Fruit fly (Drosophila melanogaster) whole organism, adult: ENCODE data around the gene Mco1.

Experiments used
- CG11617 ChIP-seq: fragments of 200-800 bp; sonication (Bioruptor generic); optimal IDR thresholded peaks from 2 replicates; lab custom pipeline; 2017; ENCODE audit warnings: mild to moderate bottlenecking, missing biosample characterization, missing genetic modification reagents, missing genetic modification characterization
- CG12768 ChIP-seq: fragments of 200-800 bp; sonication (Bioruptor generic); optimal IDR thresholded peaks from 2 replicates; lab custom pipeline; 2017; ENCODE audit warnings: missing biosample characterization, missing genetic modification characterization, mild to moderate bottlenecking, moderate library complexity, missing genetic modification reagents
- CG14711 ChIP-seq: fragments of 200-800 bp; sonication (Bioruptor generic); optimal IDR thresholded peaks from 2 replicates; lab custom pipeline; 2018; ENCODE audit warnings: missing biosample characterization, mild to moderate bottlenecking, missing genetic modification characterization, moderate library complexity
- CG1620 ChIP-seq: fragments of 200-800 bp; sonication (Bioruptor generic); optimal IDR thresholded peaks from 2 replicates; lab custom pipeline; 2016; ENCODE audit warnings: missing biosample characterization, missing genetic modification characterization
- CG33017 ChIP-seq: fragments of 200-800 bp; sonication (Bioruptor generic); optimal IDR thresholded peaks from 2 replicates; lab custom pipeline; 2018; ENCODE audit warnings: missing biosample characterization, mild to moderate bottlenecking, missing genetic modification characterization, moderate library complexity
- CG5204 ChIP-seq: fragments of 200-800 bp; sonication (Bioruptor generic); optimal IDR thresholded peaks from 2 replicates; lab custom pipeline; 2016; ENCODE audit warnings: missing biosample characterization, missing genetic modification characterization
- CG7045 ChIP-seq: fragments of 200-800 bp; sonication (Bioruptor generic); optimal IDR thresholded peaks from 2 replicates; lab custom pipeline; 2017; ENCODE audit warnings: missing biosample characterization, mild to moderate bottlenecking, missing genetic modification characterization
- CG7101 ChIP-seq: fragments of 200-800 bp; sonication (Bioruptor generic); optimal IDR thresholded peaks from 2 replicates; lab custom pipeline; 2018; ENCODE audit warnings: missing biosample characterization, mild to moderate bottlenecking, missing genetic modification characterization, moderate library complexity
- Clk ChIP-seq: fragments of 200-800 bp; sonication (Bioruptor generic); optimal IDR thresholded peaks from 2 replicates; lab custom pipeline; 2017; ENCODE audit warnings: missing biosample characterization, missing genetic modification characterization
- Crg-1 ChIP-seq: fragments of 200-800 bp; sonication (Bioruptor generic); optimal IDR thresholded peaks from 2 replicates; lab custom pipeline; 2016; ENCODE audit warnings: missing biosample characterization, missing genetic modification characterization
- Hr96 ChIP-seq: fragments of 200-800 bp; sonication (Bioruptor generic); optimal IDR thresholded peaks from 2 replicates; lab custom pipeline; 2016; ENCODE audit warnings: missing biosample characterization, missing genetic modification characterization
- Mnt ChIP-seq: fragments of 200-800 bp; sonication (Bioruptor generic); optimal IDR thresholded peaks from 2 replicates; lab custom pipeline; 2016; ENCODE audit warnings: missing biosample characterization, mild to moderate bottlenecking, missing genetic modification characterization
- bab1 ChIP-seq: fragments of 200-800 bp; sonication (Bioruptor generic); optimal IDR thresholded peaks from 3 replicates; lab custom pipeline; 2019; ENCODE audit warnings: missing biosample characterization, mild to moderate bottlenecking, missing genetic modification characterization, moderate library complexity
- cic ChIP-seq: fragments of 200-800 bp; sonication (Bioruptor generic); optimal IDR thresholded peaks from 2 replicates; lab custom pipeline; 2017; ENCODE audit warnings: missing biosample characterization, mild to moderate bottlenecking, missing genetic modification characterization, moderate library complexity
- cnc ChIP-seq, 2 experiments: fragments of >200 bp; optimal IDR thresholded peaks; 2 replicates each; lab custom pipeline; 2017
- kay ChIP-seq: fragments of 200-800 bp; sonication (Bioruptor generic); peaks from one replicate; lab custom pipeline; 2016; ENCODE audit warnings: missing biosample characterization, missing genetic modification characterization, borderline replicate concordance
- ovo ChIP-seq: fragments of 200-800 bp; sonication (Bioruptor generic); optimal IDR thresholded peaks from 2 replicates; lab custom pipeline; 2016; ENCODE audit warnings: missing biosample characterization, missing genetic modification characterization
- pad ChIP-seq: fragments of 200-800 bp; sonication (Bioruptor generic); optimal IDR thresholded peaks from 3 replicates; lab custom pipeline; 2017; ENCODE audit warnings: missing biosample characterization, missing genetic modification characterization, mild to moderate bottlenecking, moderate library complexity, missing genetic modification reagents
- tj ChIP-seq: fragments of 200-800 bp; sonication (Bioruptor generic); optimal IDR thresholded peaks from 3 replicates; lab custom pipeline; 2017; ENCODE audit warnings: missing biosample characterization, mild to moderate bottlenecking, missing genetic modification characterization, moderate library complexity
- toe ChIP-seq: fragments of 200-800 bp; sonication (Bioruptor generic); optimal IDR thresholded peaks from 2 replicates; lab custom pipeline; 2016; ENCODE audit warnings: missing biosample characterization, missing genetic modification characterization

Gene Mco1

DNA sequence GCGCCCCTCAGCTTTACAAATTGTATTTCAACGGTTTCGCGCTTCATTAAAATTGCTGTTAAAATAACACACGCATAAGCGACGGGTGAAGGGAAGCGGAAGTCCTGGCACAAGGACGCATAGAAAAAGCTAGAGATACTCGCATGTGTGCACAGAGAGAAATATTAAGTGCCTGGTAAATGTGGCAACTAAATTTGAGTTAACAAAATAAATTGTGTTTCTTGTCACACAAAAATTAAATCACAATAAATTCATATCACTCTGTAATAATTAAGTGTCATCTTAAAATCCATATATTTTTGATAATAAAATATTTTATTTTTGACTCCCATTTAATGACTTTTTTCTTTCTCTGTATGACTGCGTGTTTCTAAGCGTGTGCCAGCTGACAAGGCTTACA lies 16.2 kb upstream of the Mco1 start:
- TF ChIP-seq CG11617 (GFP tag; lab: Kevin White, UChicago), result no peak
- TF ChIP-seq cic (GFP tag; lab: Kevin White, UChicago), result no peak
- no peak for TF ChIP-seq Clk (GFP tag; lab: Kevin White, UChicago)
- TF ChIP-seq kay (GFP tag; lab: Kevin White, UChicago), result no peak

DNA sequence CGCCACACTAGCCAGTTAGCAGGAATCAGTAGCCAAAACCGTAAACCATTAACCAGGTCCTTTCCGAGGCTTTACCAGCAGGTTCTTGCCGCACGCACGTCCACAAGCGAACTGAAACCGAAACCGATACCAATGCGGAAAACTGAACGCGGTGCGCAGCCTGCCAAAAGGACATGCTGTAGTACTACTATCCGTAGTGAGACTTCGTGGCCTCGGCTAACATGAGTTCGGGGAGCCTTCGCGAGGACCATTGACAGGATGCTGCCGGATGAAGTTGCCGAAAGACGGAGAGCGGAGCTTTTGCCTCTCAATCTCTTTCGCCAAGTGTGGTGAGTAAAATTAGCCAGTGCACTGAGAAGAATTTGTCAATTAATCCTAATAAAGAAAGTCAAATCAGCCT lies 1.3 kb upstream of the Mco1 start, which contains the start of gene Shawl:
TSS of gene Shawl (minus strand) at position 104 of the 400 bp plus-strand sequence.
- no peak for TF ChIP-seq cic (GFP tag; lab: Kevin White, UChicago)
- TF ChIP-seq bab1 (GFP tag; lab: Kevin White, UChicago), result no peak

DNA sequence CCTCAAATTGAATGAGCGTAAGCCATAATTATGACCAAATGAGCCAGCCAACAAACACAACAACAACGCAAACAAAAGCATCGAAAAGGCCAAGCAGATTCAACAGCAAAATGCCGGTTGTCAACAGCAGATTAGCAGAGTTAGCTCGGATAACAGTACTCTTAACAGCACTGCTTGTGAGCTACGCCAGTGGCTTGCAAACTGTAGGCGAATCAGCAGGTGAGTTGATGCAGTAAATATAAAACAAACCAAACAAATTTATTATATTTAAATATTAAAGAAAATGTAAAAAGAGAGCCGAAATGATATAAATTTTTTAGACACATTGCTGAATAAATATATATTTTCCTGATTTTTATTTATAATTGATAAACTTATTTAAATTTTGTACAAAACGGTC lies 4.3 kb downstream of the Mco1 start:
- TF ChIP-seq Mnt (GFP tag; lab: Kevin White, UChicago) (no peak), CG11617 (GFP tag; lab: Kevin White, UChicago) (no peak), CG12768 (no peak), kay (GFP tag; lab: Kevin White, UChicago) (no peak), toe (GFP tag; lab: Kevin White, UChicago) (no peak), CG5204 (GFP tag; lab: Kevin White, UChicago) (no peak), Hr96 (GFP tag; lab: Kevin White, UChicago) (no peak)

DNA sequence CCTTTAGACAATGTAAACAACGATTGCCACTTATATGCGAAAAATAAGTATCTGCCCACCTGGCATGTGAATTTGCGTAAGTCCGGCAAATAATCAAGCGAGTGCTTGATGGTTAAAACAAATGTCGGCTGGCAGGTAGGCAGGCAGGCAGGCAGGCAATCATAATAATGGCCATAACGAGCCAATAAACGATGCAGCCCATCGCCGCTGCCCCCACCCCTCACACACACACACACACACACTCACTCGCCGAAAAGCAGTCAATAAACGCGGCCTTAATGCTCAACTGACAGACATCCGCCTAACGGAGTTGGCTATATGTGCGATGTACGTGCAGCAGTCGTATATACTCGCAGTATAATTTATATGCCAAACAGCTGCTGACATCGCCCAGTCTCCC lies 4.9 kb downstream of the Mco1 start:
- TF ChIP-seq CG11617 (GFP tag; lab: Kevin White, UChicago), result no peak
- no peak for TF ChIP-seq CG33017 (tag; lab: Kevin White, UChicago)
- no peak for TF ChIP-seq cnc (optimal IDR thresholded peaks at IDR 0.05; lab: Kevin White, UChicago)
- no peak for TF ChIP-seq CG14711 (tag; lab: Kevin White, UChicago)
- TF ChIP-seq toe (GFP tag; lab: Kevin White, UChicago), result no peak
- no peak for TF ChIP-seq cic (GFP tag; lab: Kevin White, UChicago)
- no peak for TF ChIP-seq Hr96 (GFP tag; lab: Kevin White, UChicago)
- no peak for TF ChIP-seq Crg-1 (GFP tag; lab: Kevin White, UChicago)
- TF ChIP-seq CG7045, result no peak
- no peak for TF ChIP-seq bab1 (GFP tag; lab: Kevin White, UChicago)
- TF ChIP-seq kay (GFP tag; lab: Kevin White, UChicago), result no peak
- TF ChIP-seq CG7101 (tag; lab: Kevin White, UChicago), result no peak
- no peak for TF ChIP-seq pad (GFP tag; lab: Kevin White, UChicago)
- TF ChIP-seq tj (GFP tag; lab: Kevin White, UChicago), result no peak
- no peak for TF ChIP-seq ovo
- TF ChIP-seq CG1620 (GFP tag; lab: Kevin White, UChicago), result no peak
- TF ChIP-seq Mnt (GFP tag; lab: Kevin White, UChicago), result no peak
- TF ChIP-seq CG5204 (GFP tag; lab: Kevin White, UChicago), result no peak

DNA sequence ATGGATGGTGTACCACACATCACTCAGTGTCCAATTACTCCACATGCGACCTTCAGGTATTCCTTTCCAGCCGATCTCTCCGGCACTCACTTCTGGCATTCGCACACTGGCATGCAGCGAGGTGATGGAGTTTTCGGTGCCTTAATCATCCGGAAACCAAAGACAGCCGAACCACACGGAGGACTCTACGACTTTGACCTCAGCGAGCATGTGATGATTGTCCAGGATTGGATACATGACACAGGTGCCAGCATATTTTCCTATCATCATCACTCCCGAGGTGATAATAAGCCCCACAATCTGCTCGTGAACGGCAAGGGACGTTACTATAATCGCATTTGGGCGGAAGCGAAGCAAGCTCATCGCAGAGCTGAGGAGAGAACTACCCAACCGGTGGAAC lies 7.8 kb downstream of the Mco1 start:
- no peak for TF ChIP-seq Mnt (GFP tag; lab: Kevin White, UChicago)
- no peak for TF ChIP-seq CG1620 (GFP tag; lab: Kevin White, UChicago)
- TF ChIP-seq CG7101 (tag; lab: Kevin White, UChicago), result no peak
- TF ChIP-seq tj (GFP tag; lab: Kevin White, UChicago), result no peak
- TF ChIP-seq cnc (optimal IDR thresholded peaks at IDR 0.05; lab: Kevin White, UChicago), result no peak

DNA sequence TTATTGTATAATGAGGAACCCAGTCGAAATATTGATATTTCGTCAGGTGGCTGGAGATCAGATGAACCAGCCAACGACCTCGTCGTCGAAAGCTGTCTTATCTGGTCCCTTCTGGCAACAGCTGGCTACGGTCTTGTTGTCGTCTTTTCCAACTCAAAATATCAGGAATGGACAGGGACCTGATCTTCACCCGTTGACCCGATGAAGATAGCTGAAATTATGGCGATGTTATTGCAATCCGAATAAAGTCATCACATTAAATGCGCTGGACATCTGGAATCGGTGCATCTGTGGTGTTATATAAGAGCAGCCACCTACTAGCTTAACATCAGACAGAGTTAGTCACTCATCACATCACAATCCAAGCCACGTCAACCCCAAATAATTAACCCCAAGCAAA lies 10.1 kb downstream of the Mco1 start, which contains the start of gene Fbp2:
TSS of gene Fbp2 (plus strand) at position 251 of the 400 bp plus-strand sequence.
- TF ChIP-seq CG12768 (no peak), CG1620 (GFP tag; lab: Kevin White, UChicago) (no peak), cnc (optimal IDR thresholded peaks at IDR 0.05; lab: Kevin White, UChicago) (no peak), toe (GFP tag; lab: Kevin White, UChicago) (no peak), Clk (GFP tag; lab: Kevin White, UChicago) (no peak), bab1 (GFP tag; lab: Kevin White, UChicago) (no peak), Crg-1 (GFP tag; lab: Kevin White, UChicago) (no peak), Mnt (GFP tag; lab: Kevin White, UChicago) (no peak), cic (GFP tag; lab: Kevin White, UChicago) (no peak), CG5204 (GFP tag; lab: Kevin White, UChicago) (no peak), tj (GFP tag; lab: Kevin White, UChicago) (no peak), CG11617 (GFP tag; lab: Kevin White, UChicago) (no peak), CG14711 (tag; lab: Kevin White, UChicago) (no peak), CG7045 (no peak), Hr96 (GFP tag; lab: Kevin White, UChicago) (no peak), CG33017 (tag; lab: Kevin White, UChicago) (no peak), pad (GFP tag; lab: Kevin White, UChicago) (no peak)

DNA sequence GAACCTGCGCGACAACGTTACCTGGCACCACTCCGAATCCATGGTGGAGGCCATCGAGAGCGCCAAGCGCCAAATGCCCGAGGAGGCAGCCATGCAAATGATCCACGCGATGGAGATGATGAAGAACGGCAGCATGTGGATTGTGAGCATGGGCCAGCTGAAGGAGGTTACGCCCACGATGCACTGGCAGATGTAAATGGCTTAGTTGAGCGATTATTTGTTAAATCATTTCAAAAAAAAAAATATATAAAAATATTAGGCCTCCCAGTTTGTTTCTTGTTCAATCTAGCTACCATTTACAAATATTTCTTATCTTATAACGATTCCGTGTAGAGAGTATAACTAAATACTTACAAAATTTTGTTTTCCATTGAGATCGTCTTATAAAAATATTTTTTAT lies 11.2 kb downstream of the Mco1 start, which contains the start of gene CG42847:
TSS of gene CG42847 (plus strand) at position 301 of the 400 bp plus-strand sequence.
- TF ChIP-seq pad (GFP tag; lab: Kevin White, UChicago) (no peak), toe (GFP tag; lab: Kevin White, UChicago) (no peak), tj (GFP tag; lab: Kevin White, UChicago) (no peak), CG1620 (GFP tag; lab: Kevin White, UChicago) (no peak), CG5204 (GFP tag; lab: Kevin White, UChicago) (no peak), bab1 (GFP tag; lab: Kevin White, UChicago) (no peak), CG7101 (tag; lab: Kevin White, UChicago) (no peak), CG33017 (tag; lab: Kevin White, UChicago) (no peak), ovo (no peak), CG12768 (no peak), Clk (GFP tag; lab: Kevin White, UChicago) (no peak), cic (GFP tag; lab: Kevin White, UChicago) (no peak), CG11617 (GFP tag; lab: Kevin White, UChicago) (no peak), CG14711 (tag; lab: Kevin White, UChicago) (no peak), cnc (optimal IDR thresholded peaks at IDR 0.05; lab: Kevin White, UChicago) (no peak)
